Fruit fly (Drosophila melanogaster): ENCODE results near the gene CG11444.

DNA sequence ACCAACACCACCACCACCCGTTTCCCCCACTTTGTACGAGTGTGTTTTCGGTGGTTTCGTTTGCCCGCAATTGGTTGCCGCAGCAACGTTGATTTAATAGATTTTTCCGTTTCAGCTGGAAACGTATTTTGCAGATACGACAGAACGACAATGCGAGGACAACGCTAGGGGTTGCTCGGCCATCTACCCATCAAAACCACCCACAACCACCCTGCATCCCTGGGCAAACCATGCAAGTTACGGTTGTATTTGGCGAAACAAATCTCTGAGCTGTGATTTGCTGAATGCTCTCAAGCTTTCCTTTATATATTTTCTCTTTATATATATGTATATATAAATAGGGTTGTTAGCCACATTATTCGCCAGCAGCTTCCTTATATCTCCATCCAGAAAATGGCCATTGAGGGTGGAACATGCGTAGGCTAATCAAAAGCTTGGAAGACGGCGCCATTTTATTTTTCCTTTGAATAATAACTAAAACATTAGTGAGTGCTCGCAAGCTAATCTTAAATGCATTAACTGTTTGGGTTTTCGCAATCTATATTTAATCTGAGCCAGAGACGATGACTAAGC is 45.8 kb upstream of the CG11444 start:
- TF ChIP-seq tgo (GFP tag; IDR thresholded peaks at IDR 0.05) (no peak), pan (optimal IDR thresholded peaks at IDR 0.05) (no peak), pan (GFP tag; optimal IDR thresholded peaks at IDR 0.05 in 1 of 2, IDR thresholded peaks at IDR 0.05 in 1 of 2) (no peak)

All from whole organism, embryonic.